Fruit fly (Drosophila melanogaster): ENCODE results near the gene CG34382.

Gene CG34382

DNA sequence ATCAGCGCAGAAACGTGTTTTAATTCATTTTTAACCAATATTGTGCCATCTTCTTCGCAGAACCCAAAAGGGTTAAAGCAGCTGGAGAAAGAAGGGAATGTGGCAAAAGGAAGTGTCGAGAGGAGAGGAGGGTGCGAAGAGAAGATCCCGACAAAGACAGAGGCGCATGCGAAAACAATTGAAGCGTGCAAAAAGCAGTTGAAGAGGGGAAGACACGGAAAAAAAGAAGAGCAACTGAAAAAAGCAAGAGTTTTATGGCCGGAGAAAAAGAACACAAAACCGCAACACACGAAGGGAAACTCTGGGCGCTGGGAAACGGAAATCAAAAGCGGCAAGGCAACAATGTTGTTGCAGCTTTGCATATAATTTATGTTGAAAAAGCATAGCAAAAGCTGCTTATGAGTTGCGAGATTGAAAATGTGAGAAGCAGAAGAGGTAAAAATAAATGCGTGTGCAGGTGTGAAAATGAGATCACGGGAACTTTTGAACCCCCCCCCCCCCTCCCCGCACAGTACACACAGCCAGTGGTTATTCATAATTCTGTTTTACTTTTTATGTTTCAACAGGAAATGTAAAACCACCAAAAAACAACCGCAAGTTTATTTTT, 25.5 kb upstream of the CG34382 start (continued):
- TF ChIP-seq hkb (optimal IDR thresholded peaks at IDR 0.05) (no peak), hkb (GFP tag; IDR thresholded peaks at IDR 0.05) (0 out of 2 replicates have a peak, but pooled peaks have one; percentile 31), Ada2b (GFP tag; IDR thresholded peaks at IDR 0.05) (0 out of 2 replicates have a peak, but pooled peaks have one; percentile 15), Asciz (GFP tag; optimal IDR thresholded peaks at IDR 0.05) (no peak), onecut (GFP tag; IDR thresholded peaks at IDR 0.05) (no peak), nom (GFP tag; optimal IDR thresholded peaks at IDR 0.05) (peak; percentile 46), ttk (GFP tag; IDR thresholded peaks at IDR 0.05) (no peak), CG11504 (tag; optimal IDR thresholded peaks at IDR 0.05) (peak; percentile 15), run (tag; optimal IDR thresholded peaks at IDR 0.05) (no peak), Camta (GFP tag; optimal IDR thresholded peaks at IDR 0.05) (no peak), eve (GFP tag; optimal IDR thresholded peaks at IDR 0.05) (peak in 1 of 2 experiments; percentile 71), CG11695 (GFP tag; IDR thresholded peaks at IDR 0.05) (0 out of 3 replicates have a peak, but pooled peaks have one; percentile 29)

DNA sequence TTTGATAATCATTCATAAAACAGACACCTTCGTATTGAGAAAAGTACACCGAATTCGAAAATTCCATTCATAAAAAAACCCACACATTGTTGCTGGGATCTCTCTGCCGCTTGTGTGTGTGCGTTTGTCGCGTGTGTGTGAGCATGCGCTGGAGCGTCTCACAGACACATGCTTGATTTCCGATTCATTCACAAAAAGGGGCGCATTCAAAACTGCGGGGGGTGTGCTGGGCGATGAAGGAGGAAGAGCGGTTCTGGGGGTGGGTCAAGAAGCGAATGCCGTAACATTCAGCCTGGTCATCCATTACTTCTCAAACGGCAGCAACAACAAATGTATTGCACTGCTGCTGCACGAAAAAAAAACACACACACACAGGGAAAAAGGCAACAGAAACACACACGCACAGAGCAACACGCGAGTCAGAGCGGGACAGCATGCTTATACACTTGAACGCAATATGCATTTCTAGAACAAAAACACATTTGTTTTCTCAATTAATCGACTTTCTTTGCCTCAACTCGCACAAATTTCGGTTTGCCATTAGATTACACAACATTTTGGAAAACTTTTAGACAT, 24.8 kb upstream of the CG34382 start:
- no peak for TF ChIP-seq CG10274 (GFP tag; optimal IDR thresholded peaks at IDR 0.05)
- no peak for TF ChIP-seq CG11723 (GFP tag; optimal IDR thresholded peaks at IDR 0.05)
- no peak for TF ChIP-seq Mes4 (GFP tag; optimal IDR thresholded peaks at IDR 0.05)
- TF ChIP-seq sens (GFP tag), result no peak
- TF ChIP-seq bigmax (GFP tag; optimal IDR thresholded peaks at IDR 0.05), result no peak
- no peak for TF ChIP-seq CG7987 (GFP tag; optimal IDR thresholded peaks at IDR 0.05)
- TF ChIP-seq ac (GFP tag; optimal IDR thresholded peaks at IDR 0.05), result no peak
- TF ChIP-seq zf30C (GFP tag; optimal IDR thresholded peaks at IDR 0.05), result peak; percentile 19
- no peak for TF ChIP-seq CG7786 (GFP tag; optimal IDR thresholded peaks at IDR 0.05)
- no peak for TF ChIP-seq E2f2 (GFP tag; IDR thresholded peaks at IDR 0.05)
- no peak for TF ChIP-seq ham (GFP tag; IDR thresholded peaks at IDR 0.05)
- TF ChIP-seq CG17829 (tag; optimal IDR thresholded peaks at IDR 0.05), result no peak
- no peak for TF ChIP-seq maf-S (GFP tag; optimal IDR thresholded peaks at IDR 0.05)
- no peak for TF ChIP-seq CG6813 (GFP tag; optimal IDR thresholded peaks at IDR 0.05)
- peak; percentile 67 for TF ChIP-seq chn (GFP tag; optimal IDR thresholded peaks at IDR 0.05)
- TF ChIP-seq shn (GFP tag; optimal IDR thresholded peaks at IDR 0.05), result no peak
- TF ChIP-seq Trl (optimal IDR thresholded peaks at IDR 0.05), result peak in 1 of 2 experiments; percentile 59
- TF ChIP-seq Trl (GFP tag; optimal IDR thresholded peaks at IDR 0.05), result no peak
- no peak for TF ChIP-seq gsb (GFP tag; IDR thresholded peaks at IDR 0.05)
- TF ChIP-seq CG17359 (tag; optimal IDR thresholded peaks at IDR 0.05), result no peak
- peak; percentile 42 for TF ChIP-seq HLHmδ (GFP tag; optimal IDR thresholded peaks at IDR 0.05)
- TF ChIP-seq nerfin-1 (tag; optimal IDR thresholded peaks at IDR 0.05), result peak; percentile 92
- no peak for TF ChIP-seq CHES-1-like (GFP tag; optimal IDR thresholded peaks at IDR 0.05)
- peak; percentile 91; the same call in 3 of the 4 replicates for TF ChIP-seq chinmo (GFP tag; IDR thresholded peaks at IDR 0.05; ENCODE audit: partially characterized antibody)
- TF ChIP-seq CG42726 (GFP tag; IDR thresholded peaks at IDR 0.05; ENCODE audit: partially characterized antibody), result peak; percentile 25; the same call in 1 of the 2 replicates
- no peak for TF ChIP-seq ind (GFP tag; optimal IDR thresholded peaks at IDR 0.05)
- TF ChIP-seq dm (GFP tag; optimal IDR thresholded peaks at IDR 0.05), result no peak
- no peak for TF ChIP-seq Tbp (GFP tag; optimal IDR thresholded peaks at IDR 0.05)
- TF ChIP-seq Poxn (GFP tag; IDR thresholded peaks at IDR 0.05), result no peak
- TF ChIP-seq Jarid2 (GFP tag; optimal IDR thresholded peaks at IDR 0.05), result no peak
- no peak for TF ChIP-seq E2f1 (GFP tag; IDR thresholded peaks at IDR 0.05)
- no peak for TF ChIP-seq CG4282 (GFP tag; optimal IDR thresholded peaks at IDR 0.05)
- no peak for TF ChIP-seq Hr39 (optimal IDR thresholded peaks at IDR 0.05)
- TF ChIP-seq CG4617 (GFP tag; optimal IDR thresholded peaks at IDR 0.05; ENCODE audit: borderline replicate concordance), result no peak
- TF ChIP-seq CG10543 (GFP tag; optimal IDR thresholded peaks at IDR 0.05), result peak; percentile 29
- peak; percentile 92 for TF ChIP-seq ewg (GFP tag; optimal IDR thresholded peaks at IDR 0.05)
- TF ChIP-seq ato (GFP tag; IDR thresholded peaks at IDR 0.05; ENCODE audit: partially characterized antibody), result 0 out of 2 replicates have a peak, but pooled peaks have one; percentile 36
- TF ChIP-seq CG6654 (GFP tag; optimal IDR thresholded peaks at IDR 0.05), result no peak
